Worm (Caenorhabditis elegans) whole organism, young adult: Measurements from ENCODE around the gene lact-1.

Experiments used
- B0035.1 ChIP-seq: sonication (generic microtip); optimal IDR thresholded peaks from 2 replicates; lab custom pipeline; 2016; ENCODE audit warnings: missing genetic modification characterization, mild to moderate bottlenecking, missing compliant biosample characterization, missing genotype, missing genetic modification reagents
- D2030.7 ChIP-seq: fragments of 200-800 bp; sonication (Bioruptor generic); IDR thresholded peaks from 2 replicates; pipeline ENCODE4 v1.3.6; 2022; ENCODE audit warnings: missing genetic modification reagents, missing genetic modification characterization, missing compliant biosample characterization
- F33H1.4 ChIP-seq: fragments of 200-800 bp; sonication (Bioruptor generic); IDR thresholded peaks from 2 replicates; pipeline ENCODE4 v1.3.6; 2022; ENCODE audit warnings: missing genetic modification reagents, missing genetic modification characterization, missing compliant biosample characterization
- F37B4.10 ChIP-seq: fragments of 200-800 bp; sonication (Bioruptor generic); IDR thresholded peaks from 2 replicates; pipeline ENCODE4 v1.3.6; 2022; ENCODE audit warnings: missing genetic modification characterization, missing compliant biosample characterization
- F49E8.2 ChIP-seq: sonication (generic microtip); optimal IDR thresholded peaks from 3 replicates; lab custom pipeline; 2017; ENCODE audit warnings: missing genetic modification characterization, mild to moderate bottlenecking, missing compliant biosample characterization, antibody characterized with exemption, moderate library complexity; ENCODE audit not compliant: insufficient read depth
- F52B5.7 ChIP-seq: sonication (generic microtip); optimal IDR thresholded peaks from 2 replicates; lab custom pipeline; 2016; ENCODE audit warnings: mild to moderate bottlenecking, missing genetic modification characterization, missing compliant biosample characterization
- K11D2.4 ChIP-seq: fragments of 200-800 bp; sonication (Bioruptor generic); IDR thresholded peaks from 2 replicates; pipeline ENCODE4 v1.3.6; 2022; ENCODE audit warnings: missing genetic modification reagents, missing genetic modification characterization, missing compliant biosample characterization
- atf-7 ChIP-seq: sonication (generic microtip); optimal IDR thresholded peaks from 2 replicates; lab custom pipeline; 2017; ENCODE audit warnings: mild to moderate bottlenecking, missing genetic modification characterization, missing compliant biosample characterization
- attf-6 ChIP-seq: fragments of 200-800 bp; sonication (Bioruptor generic); IDR thresholded peaks from 2 replicates; pipeline ENCODE4 v1.3.6; 2022; ENCODE audit warnings: missing genetic modification reagents, missing genetic modification characterization, missing compliant biosample characterization
- bed-2 ChIP-seq: fragments of 200-800 bp; sonication (Bioruptor generic); IDR thresholded peaks from 2 replicates; pipeline ENCODE4 v1.3.6; 2022; ENCODE audit warnings: missing genetic modification reagents, missing genetic modification characterization, missing compliant biosample characterization
- ccch-3 ChIP-seq: fragments of 200-800 bp; sonication (Bioruptor generic); optimal IDR thresholded peaks from 2 replicates; lab custom pipeline; 2018; ENCODE audit warnings: mild to moderate bottlenecking, missing genetic modification characterization, missing compliant biosample characterization
- cebp-2 ChIP-seq: fragments of 200-800 bp; sonication (Bioruptor generic); IDR thresholded peaks from 2 replicates; pipeline ENCODE4 v1.3.6; 2022; ENCODE audit warnings: missing genetic modification characterization, missing compliant biosample characterization
- ceh-58 ChIP-seq: fragments of 200-800 bp; sonication (Bioruptor generic); IDR thresholded peaks from 2 replicates; pipeline ENCODE4 v1.3.6; 2022; ENCODE audit warnings: missing genetic modification characterization, missing compliant biosample characterization
- dpff-1 ChIP-seq: sonication (generic microtip); optimal IDR thresholded peaks from 2 replicates; lab custom pipeline; 2017; ENCODE audit warnings: mild to moderate bottlenecking, missing genetic modification characterization, missing compliant biosample characterization
- efl-1 ChIP-seq: fragments of 150-350 bp; optimal IDR thresholded peaks from 2 replicates; lab custom pipeline; 2014; ENCODE audit warnings: missing biosample characterization, missing genetic modification reagents, missing genetic modification characterization
- fkh-3 ChIP-seq: sonication (generic microtip); optimal IDR thresholded peaks from 2 replicates; lab custom pipeline; 2016; ENCODE audit warnings: mild to moderate bottlenecking, missing genetic modification characterization, missing compliant biosample characterization
- hlh-26 ChIP-seq: fragments of 200-800 bp; sonication (Bioruptor generic); conservative IDR thresholded peaks from 2 replicates; pipeline ENCODE4 v1.3.6; 2022; ENCODE audit warnings: missing genetic modification reagents, missing genetic modification characterization, missing compliant biosample characterization
- hmg-1.2 ChIP-seq: fragments of 200-800 bp; sonication (Bioruptor generic); IDR thresholded peaks from 2 replicates; pipeline ENCODE4 v1.3.6; 2022; ENCODE audit warnings: missing genetic modification reagents, missing genetic modification characterization, missing compliant biosample characterization
- hmg-20 ChIP-seq: fragments of 200-800 bp; sonication (Bioruptor generic); IDR thresholded peaks from 2 replicates; pipeline ENCODE4 v1.3.6; 2022; ENCODE audit warnings: missing genetic modification reagents, missing genetic modification characterization, missing compliant biosample characterization
- lag-1 ChIP-seq: fragments of 200-800 bp; sonication (Bioruptor generic); IDR thresholded peaks from 2 replicates; pipeline ENCODE4 v1.3.6; 2022; ENCODE audit warnings: missing genetic modification reagents, missing genetic modification characterization, missing compliant biosample characterization
- let-607 ChIP-seq, 2 experiments: fragments of 200-800 bp in 1 of 2; sonication (Bioruptor generic) in 1 of 2; sonication (generic microtip) in 1 of 2; optimal IDR thresholded peaks; 2 replicates each; lab custom pipeline; 2016 to 2018; ENCODE audit warnings: mild to moderate bottlenecking in 2 of 2, missing compliant biosample characterization in 2 of 2, missing genetic modification characterization in 2 of 2, moderate library complexity in 2 of 2, missing genotype in 1 of 2
- lir-1 ChIP-seq: fragments of 200-800 bp; sonication (Bioruptor generic); conservative IDR thresholded peaks from 2 replicates; pipeline ENCODE4 v1.3.6; 2022; ENCODE audit warnings: missing genetic modification reagents, missing genetic modification characterization, missing compliant biosample characterization
- lsy-27 ChIP-seq: sonication (generic microtip); optimal IDR thresholded peaks from 2 replicates; lab custom pipeline; 2017; ENCODE audit warnings: missing genetic modification characterization, mild to moderate bottlenecking, missing compliant biosample characterization, antibody characterized with exemption, missing genotype, borderline replicate concordance; ENCODE audit not compliant: insufficient read depth
- madf-10 ChIP-seq: sonication (generic microtip); optimal IDR thresholded peaks from 2 replicates; lab custom pipeline; 2016; ENCODE audit warnings: mild to moderate bottlenecking, missing genetic modification characterization, missing compliant biosample characterization
- madf-6 ChIP-seq: fragments of 200-800 bp; sonication (Bioruptor generic); IDR thresholded peaks from 2 replicates; pipeline ENCODE4 v1.3.6; 2022; ENCODE audit warnings: missing genetic modification reagents, missing genetic modification characterization, missing compliant biosample characterization
- mcd-1 ChIP-seq: fragments of 200-800 bp; sonication (Bioruptor generic); IDR thresholded peaks from 2 replicates; pipeline ENCODE4 v1.3.6; 2022; ENCODE audit warnings: missing genetic modification reagents, missing genetic modification characterization, missing compliant biosample characterization
- mel-28 ChIP-seq: sonication (generic microtip); optimal IDR thresholded peaks from 2 replicates; lab custom pipeline; 2016; ENCODE audit warnings: borderline replicate concordance, mild to moderate bottlenecking, missing genetic modification characterization, missing compliant biosample characterization
- mes-4 ChIP-seq: sonication (generic microtip); optimal IDR thresholded peaks from 2 replicates; lab custom pipeline; 2016; ENCODE audit warnings: missing genotype, missing genetic modification characterization, missing compliant biosample characterization
- mxl-1 ChIP-seq: sonication (generic microtip); optimal IDR thresholded peaks from 2 replicates; lab custom pipeline; 2016; ENCODE audit warnings: missing genetic modification characterization, missing compliant biosample characterization
- nfya-1 ChIP-seq: sonication (generic microtip); optimal IDR thresholded peaks from 2 replicates; lab custom pipeline; 2017; ENCODE audit warnings: antibody characterized with exemption, missing compliant biosample characterization, missing genetic modification characterization, borderline replicate concordance; ENCODE audit not compliant: insufficient read depth
- nhr-27 ChIP-seq: fragments of 200-800 bp; sonication (Bioruptor generic); optimal IDR thresholded peaks from 2 replicates; lab custom pipeline; 2018; ENCODE audit warnings: mild to moderate bottlenecking, missing genetic modification characterization, moderate library complexity, missing compliant biosample characterization
- nhr-80 ChIP-seq: sonication (generic microtip); optimal IDR thresholded peaks from 2 replicates; lab custom pipeline; 2016; ENCODE audit warnings: missing genetic modification characterization, missing compliant biosample characterization
- nhr-90 ChIP-seq: sonication (generic microtip); optimal IDR thresholded peaks from 2 replicates; lab custom pipeline; 2016; ENCODE audit warnings: missing genotype, mild to moderate bottlenecking, missing genetic modification characterization, missing compliant biosample characterization
- pbrm-1 ChIP-seq: fragments of 200-800 bp; sonication (Bioruptor generic); IDR thresholded peaks from 2 replicates; pipeline ENCODE4 v1.3.6; 2022; ENCODE audit warnings: missing genetic modification reagents, missing genetic modification characterization, missing compliant biosample characterization
- pha-4 ChIP-seq: fragments of 150-350 bp; sonication (generic microtip); optimal IDR thresholded peaks from 2 replicates; lab custom pipeline; 2014; ENCODE audit warnings: missing biosample characterization, missing genetic modification reagents, missing genetic modification characterization
- sea-2 ChIP-seq: fragments of 200-800 bp; sonication (Bioruptor generic); IDR thresholded peaks from 2 replicates; pipeline ENCODE4 v1.3.6; 2022; ENCODE audit warnings: missing genetic modification characterization, missing compliant biosample characterization
- snpc-1.3 ChIP-seq: sonication (generic microtip); optimal IDR thresholded peaks from 2 replicates; lab custom pipeline; 2017; ENCODE audit warnings: missing genetic modification characterization, mild to moderate bottlenecking, missing compliant biosample characterization, antibody characterized with exemption, moderate library complexity, missing genotype, missing genetic modification reagents; ENCODE audit not compliant: insufficient read depth
- somi-1 ChIP-seq: fragments of 200-800 bp; sonication (Bioruptor generic); optimal IDR thresholded peaks from 2 replicates; lab custom pipeline; 2018; ENCODE audit warnings: mild to moderate bottlenecking, missing genetic modification characterization, missing compliant biosample characterization
- sptf-2 ChIP-seq: fragments of 200-800 bp; sonication (Bioruptor generic); optimal IDR thresholded peaks from 2 replicates; lab custom pipeline; 2018; ENCODE audit warnings: mild to moderate bottlenecking, missing genetic modification characterization, missing compliant biosample characterization
- unc-62 ChIP-seq: fragments of 150-350 bp; optimal IDR thresholded peaks from 2 replicates; lab custom pipeline; 2014; ENCODE audit warnings: missing biosample characterization, missing genetic modification reagents, missing genetic modification characterization
- xnd-1 ChIP-seq: sonication (generic microtip); optimal IDR thresholded peaks from 2 replicates; lab custom pipeline; 2016; ENCODE audit warnings: missing genotype, missing genetic modification reagents, missing genetic modification characterization, missing compliant biosample characterization
- ztf-18 ChIP-seq: sonication (generic microtip); optimal IDR thresholded peaks from 2 replicates; lab custom pipeline; 2016; ENCODE audit warnings: missing genotype, mild to moderate bottlenecking, missing genetic modification characterization, missing compliant biosample characterization
- ztf-26 ChIP-seq: sonication (generic microtip); optimal IDR thresholded peaks from 2 replicates; lab custom pipeline; 2017; ENCODE audit warnings: missing genetic modification characterization, missing compliant biosample characterization
- ztf-6 ChIP-seq: fragments of 200-800 bp; sonication (Bioruptor generic); IDR thresholded peaks from 2 replicates; pipeline ENCODE4 v1.3.6; 2022; ENCODE audit warnings: missing genetic modification reagents, missing genetic modification characterization, missing compliant biosample characterization

The lact-1 gene

ce11 chrX:7296310-7296709, 36.1 kb upstream of the lact-1 start (continued):
- TF ChIP-seq F52B5.7 (tag; lab: Kevin White, UChicago) (no peak), bed-2 (no peak), somi-1 (GFP tag; lab: Kevin White, UChicago) (no peak), F49E8.2 (tag; lab: Kevin White, UChicago) (no peak), lsy-27 (tag; lab: Kevin White, UChicago) (no peak), lir-1 (GFP tag; lab: Robert Waterston, UW) (no peak), fkh-3 (tag; lab: Kevin White, UChicago) (no peak), unc-62 (GFP tag; lab: Kevin White, UChicago) (peak; percentile 29), F33H1.4 (GFP tag; lab: Robert Waterston, UW) (no peak), F37B4.10 (GFP tag; lab: Robert Waterston, UW) (no peak), ztf-6 (GFP tag; lab: Robert Waterston, UW) (no peak), hlh-26 (GFP tag; lab: Robert Waterston, UW) (no peak), xnd-1 (tag; lab: Kevin White, UChicago) (no peak), cebp-2 (GFP tag; lab: Robert Waterston, UW) (no peak)
- TF ChIP-seq, all 124 proteins: peak for 11

- TF ChIP-seq nhr-80 (tag; lab: Kevin White, UChicago): peak; percentile 65
- TF ChIP-seq hmg-20 (GFP tag; lab: Robert Waterston, UW): no peak
- no peak for TF ChIP-seq dpff-1 (tag; lab: Kevin White, UChicago)
Observed at ce11 chrX:7291810-7292209, 31.6 kb upstream of the lact-1 start, which contains the start of gene lron-7. lron-7 (plus strand) TSS chrX:7292132.

ce11 chrX:7290859-7291628, 30.9 kb upstream of the lact-1 start:
- TF ChIP-seq ceh-58 (GFP tag; lab: Robert Waterston, UW) (no peak), nhr-80 (tag; lab: Kevin White, UChicago) (peak; percentile 62), B0035.1 (tag; lab: Kevin White, UChicago) (no peak), nhr-27 (no peak), pbrm-1 (GFP tag; lab: Robert Waterston, UW) (no peak), sea-2 (no peak), atf-7 (tag; lab: Kevin White, UChicago) (peak; percentile 65), mxl-1 (no peak), madf-6 (no peak), nhr-90 (no peak), pha-4 (tag; lab: Kevin White, UChicago) (peak; percentile 68), madf-10 (tag; lab: Kevin White, UChicago) (no peak), hmg-20 (GFP tag; lab: Robert Waterston, UW) (no peak), lag-1 (GFP tag; lab: Robert Waterston, UW) (no peak), mcd-1 (GFP tag; lab: Robert Waterston, UW) (no peak), hmg-1.2 (GFP tag; lab: Robert Waterston, UW) (no peak), let-607 (tag; optimal IDR thresholded peaks at IDR 0.05; lab: Kevin White, UChicago) (peak; percentile 74 to 77), mes-4 (tag; lab: Kevin White, UChicago) (no peak), attf-6 (no peak), snpc-1.3 (tag; lab: Kevin White, UChicago) (no peak), sptf-2 (GFP tag; lab: Kevin White, UChicago) (no peak), nfya-1 (tag; lab: Kevin White, UChicago) (no peak), ztf-18 (no peak), ccch-3 (GFP tag; lab: Kevin White, UChicago) (no peak), mel-28 (tag; lab: Kevin White, UChicago) (no peak), D2030.7 (GFP tag; lab: Robert Waterston, UW) (no peak), K11D2.4 (no peak), efl-1 (GFP tag; lab: Kevin White, UChicago) (no peak), lsy-27 (tag; lab: Kevin White, UChicago) (no peak), ztf-26 (no peak)
